Worm (Caenorhabditis elegans) whole organism, L4 larva: ENCODE results near the gene isy-1.

Experiments
- F44E2.7 ChIP-seq: fragments of 200-800 bp; sonication (Bioruptor generic); IDR thresholded peaks from 2 replicates; pipeline ENCODE4 v2.1.2; 2022; ENCODE audit warnings: missing genetic modification characterization, missing compliant biosample characterization
- F49E8.2 ChIP-seq: sonication (generic microtip); optimal IDR thresholded peaks from 2 replicates; lab custom pipeline; 2016; ENCODE audit warnings: missing compliant biosample characterization, mild to moderate bottlenecking, missing genetic modification characterization, borderline replicate concordance
- R02D3.7 ChIP-seq: fragments of 150-350 bp; sonication (generic microtip); optimal IDR thresholded peaks from 3 replicates; lab custom pipeline; 2014; ENCODE audit warnings: missing biosample characterization, missing genetic modification characterization
- T20F7.1 ChIP-seq: fragments of 200-800 bp; sonication (Bioruptor generic); optimal IDR thresholded peaks from 2 replicates; lab custom pipeline; 2018; ENCODE audit warnings: mild to moderate bottlenecking, missing genetic modification characterization, missing compliant biosample characterization
- T26A8.4 ChIP-seq: fragments of 200-800 bp; sonication (Bioruptor generic); IDR thresholded peaks from 2 replicates; pipeline ENCODE4 v1.3.6; 2022; ENCODE audit warnings: missing genetic modification characterization, missing compliant biosample characterization
- Y48G9A.11 ChIP-seq: fragments of 200-800 bp; sonication (Bioruptor generic); IDR thresholded peaks from 2 replicates; pipeline ENCODE4 v1.3.6; 2022; ENCODE audit warnings: missing genetic modification reagents, missing genetic modification characterization, missing compliant biosample characterization
- Y75B8A.6 ChIP-seq: fragments of 200-800 bp; sonication (Bioruptor generic); IDR thresholded peaks from 2 replicates; pipeline ENCODE4 v1.3.6; 2022; ENCODE audit warnings: missing genetic modification reagents, missing genetic modification characterization, missing compliant biosample characterization
- ZK546.5 ChIP-seq, 2 experiments: sonication (generic microtip); optimal IDR thresholded peaks; 2 replicates each; lab custom pipeline; 2017; ENCODE audit warnings: missing biosample characterization in 2 of 2, missing genetic modification characterization in 2 of 2
- attf-4 ChIP-seq: sonication (generic microtip); optimal IDR thresholded peaks from 3 replicates; lab custom pipeline; 2017; ENCODE audit warnings: missing biosample characterization, missing genetic modification characterization
- ceh-20 ChIP-seq: fragments of 200-800 bp; sonication (Bioruptor generic); IDR thresholded peaks from 2 replicates; pipeline ENCODE4 v1.3.6; 2022; ENCODE audit warnings: missing genetic modification reagents, missing genetic modification characterization, missing compliant biosample characterization
- ceh-28 ChIP-seq: fragments of 150-350 bp; optimal IDR thresholded peaks from 2 replicates; lab custom pipeline; 2014; ENCODE audit warnings: missing biosample characterization, missing genetic modification reagents, missing genetic modification characterization
- ceh-62 ChIP-seq: sonication (generic microtip); optimal IDR thresholded peaks from 2 replicates; lab custom pipeline; 2017; ENCODE audit warnings: missing biosample characterization, missing genetic modification characterization
- ces-1 ChIP-seq: fragments of 150-350 bp; sonication (generic microtip); optimal IDR thresholded peaks from 4 replicates; lab custom pipeline; 2014; ENCODE audit warnings: missing biosample characterization, missing genetic modification reagents, missing genetic modification characterization
- cey-2 ChIP-seq: sonication (generic microtip); optimal IDR thresholded peaks from 3 replicates; lab custom pipeline; 2017; ENCODE audit warnings: missing genetic modification characterization, mild to moderate bottlenecking, missing compliant biosample characterization, antibody characterized with exemption, borderline replicate concordance; ENCODE audit not compliant: insufficient read depth
- dmd-6 ChIP-seq: fragments of 200-800 bp; sonication (Bioruptor generic); IDR thresholded peaks from 2 replicates; pipeline ENCODE4 v1.3.6; 2022; ENCODE audit warnings: missing genetic modification reagents, missing genetic modification characterization, missing compliant biosample characterization
- dmd-8 ChIP-seq: fragments of 200-800 bp; sonication (Bioruptor generic); IDR thresholded peaks from 2 replicates; pipeline ENCODE4 v1.3.6; 2022; ENCODE audit warnings: missing genetic modification characterization, missing compliant biosample characterization
- dpl-1 ChIP-seq: fragments of 150-350 bp; optimal IDR thresholded peaks from 2 replicates; lab custom pipeline; 2014; ENCODE audit warnings: missing biosample characterization, missing genetic modification reagents, missing genetic modification characterization
- fkh-10 ChIP-seq: fragments of 150-350 bp; optimal IDR thresholded peaks from 2 replicates; lab custom pipeline; 2014; ENCODE audit warnings: missing biosample characterization, missing genetic modification reagents, missing genetic modification characterization
- gei-8 ChIP-seq: fragments of 200-800 bp; sonication (Bioruptor generic); optimal IDR thresholded peaks from 2 replicates; lab custom pipeline; 2018; ENCODE audit warnings: mild to moderate bottlenecking, missing genetic modification characterization, missing compliant biosample characterization
- hif-1 ChIP-seq, 2 experiments: sonication (generic microtip); optimal IDR thresholded peaks; 2 replicates each; lab custom pipeline; 2016 to 2017; ENCODE audit warnings: missing compliant biosample characterization in 2 of 2, missing genetic modification characterization in 2 of 2, missing genetic modification reagents in 2 of 2, missing genotype in 2 of 2, mild to moderate bottlenecking in 1 of 2
- hlh-11 ChIP-seq: fragments of 200-800 bp; sonication (Bioruptor generic); optimal IDR thresholded peaks from 2 replicates; lab custom pipeline; 2018; ENCODE audit warnings: mild to moderate bottlenecking, missing genetic modification characterization, missing compliant biosample characterization
- lir-3 ChIP-seq: sonication (generic microtip); optimal IDR thresholded peaks from 2 replicates; lab custom pipeline; 2016; ENCODE audit warnings: mild to moderate bottlenecking, missing genetic modification characterization, missing compliant biosample characterization
- lsy-2 ChIP-seq, 2 experiments: fragments of 150-350 bp in 1 of 2; sonication (generic microtip) in 1 of 2; optimal IDR thresholded peaks; 2 replicates each; lab custom pipeline; 2014 to 2017; ENCODE audit warnings: missing biosample characterization in 2 of 2, missing genetic modification characterization in 2 of 2
- madf-5 ChIP-seq, 2 experiments: fragments of 200-800 bp; sonication (Bioruptor generic); IDR thresholded peaks; 2 replicates each; pipeline ENCODE4 v1.3.6; 2022; ENCODE audit warnings: missing compliant biosample characterization in 2 of 2, missing genetic modification characterization in 2 of 2
- mdt-29 ChIP-seq: fragments of 200-800 bp; sonication (Bioruptor generic); IDR thresholded peaks from 2 replicates; pipeline ENCODE4 v1.3.6; 2022; ENCODE audit warnings: missing genetic modification reagents, missing genetic modification characterization, missing compliant biosample characterization
- mxl-3 ChIP-seq: fragments of 200-800 bp; sonication (Bioruptor generic); optimal IDR thresholded peaks from 2 replicates; lab custom pipeline; 2018; ENCODE audit warnings: mild to moderate bottlenecking, missing genetic modification characterization, missing compliant biosample characterization
- nhr-10 ChIP-seq: fragments of 150-350 bp; optimal IDR thresholded peaks from 2 replicates; lab custom pipeline; 2014; ENCODE audit warnings: missing biosample characterization, missing genetic modification characterization
- nhr-102 ChIP-seq: sonication (generic microtip); optimal IDR thresholded peaks from 2 replicates; lab custom pipeline; 2016; ENCODE audit warnings: mild to moderate bottlenecking, missing genetic modification characterization, moderate library complexity, missing compliant biosample characterization
- nhr-11 ChIP-seq: fragments of 150-350 bp; optimal IDR thresholded peaks from 2 replicates; lab custom pipeline; 2014; ENCODE audit warnings: missing biosample characterization, missing genetic modification characterization
- nhr-41 ChIP-seq: fragments of 200-800 bp; sonication (Bioruptor generic); IDR thresholded peaks from 2 replicates; pipeline ENCODE4 v1.3.6; 2022; ENCODE audit warnings: missing genetic modification reagents, missing genetic modification characterization, missing compliant biosample characterization
- nhr-42 ChIP-seq: fragments of 200-800 bp; sonication (Bioruptor generic); IDR thresholded peaks from 2 replicates; pipeline ENCODE4 v1.3.6; 2022; ENCODE audit warnings: missing genetic modification characterization, missing compliant biosample characterization
- nhr-48 ChIP-seq: sonication (generic microtip); optimal IDR thresholded peaks from 2 replicates; lab custom pipeline; 2016; ENCODE audit warnings: mild to moderate bottlenecking, missing genetic modification characterization, missing compliant biosample characterization
- php-3 ChIP-seq: fragments of 200-800 bp; sonication (Bioruptor generic); IDR thresholded peaks from 2 replicates; pipeline ENCODE4 v1.3.6; 2022; ENCODE audit warnings: missing genetic modification reagents, missing genetic modification characterization, missing compliant biosample characterization
- rbr-2 ChIP-seq: sonication (generic microtip); optimal IDR thresholded peaks from 2 replicates; lab custom pipeline; 2016; ENCODE audit warnings: missing genotype, missing genetic modification characterization, missing compliant biosample characterization
- saeg-2 ChIP-seq: fragments of 200-800 bp; sonication (Bioruptor generic); IDR thresholded peaks from 2 replicates; pipeline ENCODE4 v1.3.6; 2022; ENCODE audit warnings: missing genetic modification reagents, missing genetic modification characterization, missing compliant biosample characterization
- snpc-4 ChIP-seq: fragments of 150-350 bp; optimal IDR thresholded peaks from 2 replicates; lab custom pipeline; 2014; ENCODE audit warnings: missing biosample characterization, missing genetic modification characterization
- tra-1 ChIP-seq: fragments of 200-800 bp; sonication (Bioruptor generic); IDR thresholded peaks from 2 replicates; pipeline ENCODE4 v1.3.6; 2022; ENCODE audit warnings: missing genetic modification reagents, missing genetic modification characterization, missing compliant biosample characterization
- unc-130 ChIP-seq: sonication (generic microtip); optimal IDR thresholded peaks from 2 replicates; lab custom pipeline; 2016; ENCODE audit warnings: missing genetic modification reagents, missing genetic modification characterization, missing compliant biosample characterization
- unc-62 ChIP-seq, 3 experiments: fragments of 150-350 bp in 1 of 3; sonication (generic microtip); optimal IDR thresholded peaks in 2 of 3; peaks in 1 of 3; 1 replicate in 1 of 3; 2 replicates in 2 of 3; lab custom pipeline; 2014 to 2017; ENCODE audit warnings: missing biosample characterization in 3 of 3, missing genetic modification characterization in 3 of 3, missing genetic modification reagents in 3 of 3, missing genotype in 1 of 3
- zfp-3 ChIP-seq: fragments of 200-800 bp; sonication (Bioruptor generic); conservative IDR thresholded peaks from 2 replicates; pipeline ENCODE4 v1.3.6; 2022; ENCODE audit warnings: missing genetic modification reagents, missing genetic modification characterization, missing compliant biosample characterization
- zip-2 ChIP-seq: fragments of 150-350 bp; optimal IDR thresholded peaks from 2 replicates; lab custom pipeline; 2014; ENCODE audit warnings: missing biosample characterization, missing genetic modification characterization
- ztf-11 ChIP-seq: fragments of 150-350 bp; optimal IDR thresholded peaks from 2 replicates; lab custom pipeline; 2014; ENCODE audit warnings: missing biosample characterization, missing genetic modification characterization
- ztf-7 ChIP-seq: fragments of 150-350 bp; optimal IDR thresholded peaks from 2 replicates; lab custom pipeline; 2014; ENCODE audit warnings: missing biosample characterization, missing genetic modification characterization

isy-1 gene

DNA sequence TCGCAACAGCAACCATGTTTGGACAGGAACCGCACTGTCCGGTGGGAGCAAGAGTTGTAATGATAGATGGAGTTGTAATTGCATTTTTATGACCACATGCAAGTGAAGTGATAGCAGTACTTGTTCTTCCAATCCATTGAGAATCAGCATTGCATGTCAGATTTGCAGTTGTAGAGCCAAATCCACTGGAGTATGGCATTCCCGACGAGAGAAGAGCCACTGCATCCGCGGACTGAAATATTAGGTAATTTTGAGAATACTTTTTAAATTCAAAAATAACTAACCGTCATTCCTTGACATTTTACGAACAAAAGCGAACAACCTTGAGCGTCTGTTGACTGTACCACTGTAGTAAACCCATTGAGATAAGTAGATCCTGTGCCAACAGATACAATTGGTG lies 25.4 kb downstream of the isy-1 start:
- TF ChIP-seq nhr-11 (tag; lab: Kevin White, UChicago) (no peak), unc-62 (GFP tag; optimal IDR thresholded peaks at IDR 0.05 in 1 of 2; lab: Kevin White, UChicago) (peak in 1 of 2 experiments; percentile 91), unc-62 (tag; optimal IDR thresholded peaks at IDR 0.05; lab: Kevin White, UChicago) (no peak)

DNA sequence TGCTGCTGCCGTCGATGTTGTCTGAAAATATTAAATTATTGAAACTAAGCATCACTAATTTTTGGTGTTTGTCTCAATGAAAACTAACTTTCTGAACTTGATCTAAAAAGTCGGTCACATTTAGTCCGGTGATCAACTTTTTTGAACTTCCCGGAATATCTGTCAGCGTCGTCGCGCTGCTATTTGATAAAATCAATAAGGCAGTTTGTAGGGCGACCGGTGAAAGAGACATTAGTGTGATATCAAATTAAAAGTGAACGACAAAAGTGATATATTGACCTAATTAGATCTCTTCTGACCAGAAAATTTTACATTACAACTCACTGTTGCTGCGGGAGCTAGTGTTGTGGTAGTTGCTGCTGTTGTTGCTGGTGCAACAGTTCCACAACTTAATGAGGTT lies 29.6 kb downstream of the isy-1 start:
- TF ChIP-seq nhr-102 (tag; lab: Kevin White, UChicago) = no peak
- TF ChIP-seq attf-4 (tag; lab: Kevin White, UChicago) = no peak
- TF ChIP-seq dpl-1 (GFP tag; lab: Kevin White, UChicago) = no peak
- TF ChIP-seq mdt-29 (GFP tag; lab: Robert Waterston, UW) = no peak
- no peak for TF ChIP-seq unc-130 (GFP tag; lab: Kevin White, UChicago)
- no peak for TF ChIP-seq dmd-6 (GFP tag; lab: Robert Waterston, UW)
- TF ChIP-seq ces-1 (GFP tag; lab: Kevin White, UChicago) = no peak
- no peak for TF ChIP-seq rbr-2
- no peak for TF ChIP-seq R02D3.7

DNA sequence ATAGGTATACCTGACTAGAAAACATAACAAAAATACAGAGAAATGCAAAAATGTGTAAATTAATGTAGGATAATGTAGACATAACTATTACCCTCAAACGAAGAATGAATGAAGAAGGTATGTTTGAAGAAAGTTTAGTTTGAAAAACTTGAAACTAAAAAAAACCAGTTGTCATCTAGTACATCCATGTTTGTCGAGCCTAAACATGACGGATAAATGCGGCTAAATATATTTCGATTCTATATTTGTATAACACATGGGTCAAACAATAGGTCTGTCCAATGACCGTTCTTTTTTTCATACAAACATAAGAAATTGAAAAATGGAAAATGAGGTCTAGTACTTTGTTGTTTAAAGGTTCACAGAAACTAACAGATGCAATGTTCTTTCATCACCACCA lies 30.4 kb downstream of the isy-1 start, which contains the start of gene F17C11.22:
TSS of gene F17C11.22 (minus strand) at position 101 of the 400 bp plus-strand sequence.
- TF ChIP-seq R02D3.7 (no peak), ceh-28 (tag; lab: Kevin White, UChicago) (no peak), nhr-10 (tag; lab: Kevin White, UChicago) (no peak), cey-2 (tag; lab: Kevin White, UChicago) (no peak), F49E8.2 (tag; lab: Kevin White, UChicago) (no peak), nhr-41 (no peak), ceh-62 (tag; lab: Kevin White, UChicago) (no peak), hif-1 (tag; optimal IDR thresholded peaks at IDR 0.05; lab: Kevin White, UChicago) (no peak), ztf-7 (tag; lab: Kevin White, UChicago) (no peak), unc-62 (GFP tag; optimal IDR thresholded peaks at IDR 0.05 in 1 of 2; lab: Kevin White, UChicago) (no peak), unc-62 (tag; optimal IDR thresholded peaks at IDR 0.05; lab: Kevin White, UChicago) (no peak), gei-8 (GFP tag; lab: Kevin White, UChicago) (no peak), mxl-3 (no peak)

DNA sequence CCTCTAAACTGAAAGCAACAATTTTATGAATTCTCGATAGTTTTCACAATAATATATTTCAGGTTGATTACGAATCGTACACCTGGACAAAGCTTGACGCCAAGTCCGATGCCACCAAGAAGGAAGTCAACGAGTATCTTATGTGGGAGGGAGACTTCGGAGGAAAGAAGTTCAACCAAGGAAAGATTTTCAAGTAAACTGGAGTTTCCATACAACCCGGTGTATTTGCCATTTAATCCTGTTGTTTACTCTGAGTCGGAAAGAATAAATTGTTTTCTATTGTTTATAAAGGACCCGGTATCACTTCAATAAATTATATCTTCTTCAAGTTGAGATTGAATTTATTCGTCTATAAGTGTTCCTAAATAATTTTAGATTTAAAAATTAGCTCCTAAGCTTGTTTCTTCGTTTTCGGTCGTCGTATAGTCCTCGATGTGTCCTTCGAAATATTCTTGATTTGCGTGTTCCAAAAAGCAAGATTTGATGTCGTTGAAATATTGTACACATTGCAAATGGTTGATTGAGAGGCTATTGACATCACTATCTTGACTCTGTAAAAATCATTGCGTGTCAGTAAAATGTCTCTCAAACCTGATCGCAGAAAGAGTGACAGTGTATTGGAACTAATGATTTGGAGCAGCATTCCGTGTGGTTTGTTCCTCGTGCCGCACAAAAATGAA lies 32.8 kb downstream of the isy-1 start:
- TF ChIP-seq saeg-2 (GFP tag; lab: Robert Waterston, UW) (0 out of 2 replicates have a peak, but pooled peaks have one; percentile 27), lir-3 (tag; lab: Kevin White, UChicago) (no peak), ceh-20 (GFP tag; lab: Robert Waterston, UW) (0 out of 2 replicates have a peak, but pooled peaks have one; percentile 14), F49E8.2 (tag; lab: Kevin White, UChicago) (peak; percentile 32), zip-2 (tag; lab: Kevin White, UChicago) (no peak), zfp-3 (GFP tag; lab: Robert Waterston, UW) (peak; percentile 75), ztf-11 (tag; lab: Kevin White, UChicago) (no peak), tra-1 (GFP tag; lab: Robert Waterston, UW) (peak; percentile 89), hlh-11 (tag; lab: Kevin White, UChicago) (peak; percentile 74), dmd-8 (GFP tag; lab: Robert Waterston, UW) (no peak), madf-5 (GFP tag; IDR thresholded peaks at IDR 0.05; lab: Robert Waterston, UW) (0 out of 4 replicates have a peak, but pooled peaks of 1 of the 2 experiments have one; percentile 39), fkh-10 (GFP tag; lab: Kevin White, UChicago) (no peak), mdt-29 (GFP tag; lab: Robert Waterston, UW) (0 out of 2 replicates have a peak, but pooled peaks have one; percentile 58), dmd-6 (GFP tag; lab: Robert Waterston, UW) (peak; percentile 99), T20F7.1 (GFP tag; lab: Kevin White, UChicago) (peak; percentile 67), Y75B8A.6 (GFP tag; lab: Robert Waterston, UW) (peak; percentile 60; the same call in 1 of the 2 replicates), snpc-4 (tag; lab: Kevin White, UChicago) (no peak), php-3 (0 out of 2 replicates have a peak, but pooled peaks have one; percentile 27), nhr-42 (GFP tag; lab: Robert Waterston, UW) (no peak), F44E2.7 (GFP tag; lab: Robert Waterston, UW) (no peak), hif-1 (tag; optimal IDR thresholded peaks at IDR 0.05; lab: Kevin White, UChicago) (no peak), ZK546.5 (tag; optimal IDR thresholded peaks at IDR 0.05; lab: Kevin White, UChicago) (no peak), gei-8 (GFP tag; lab: Kevin White, UChicago) (peak; percentile 51), Y48G9A.11 (GFP tag; lab: Robert Waterston, UW) (0 out of 2 replicates have a peak, but pooled peaks have one; percentile 42), T26A8.4 (GFP tag; lab: Robert Waterston, UW) (peak; percentile 15; the same call in 1 of the 2 replicates), lsy-2 (tag; optimal IDR thresholded peaks at IDR 0.05; lab: Kevin White, UChicago) (no peak), nhr-48 (tag; lab: Kevin White, UChicago) (peak; percentile 60)
